Fruit fly (Drosophila melanogaster): ENCODE measurements around the gene CG3588.

Gene CG3588

DNA sequence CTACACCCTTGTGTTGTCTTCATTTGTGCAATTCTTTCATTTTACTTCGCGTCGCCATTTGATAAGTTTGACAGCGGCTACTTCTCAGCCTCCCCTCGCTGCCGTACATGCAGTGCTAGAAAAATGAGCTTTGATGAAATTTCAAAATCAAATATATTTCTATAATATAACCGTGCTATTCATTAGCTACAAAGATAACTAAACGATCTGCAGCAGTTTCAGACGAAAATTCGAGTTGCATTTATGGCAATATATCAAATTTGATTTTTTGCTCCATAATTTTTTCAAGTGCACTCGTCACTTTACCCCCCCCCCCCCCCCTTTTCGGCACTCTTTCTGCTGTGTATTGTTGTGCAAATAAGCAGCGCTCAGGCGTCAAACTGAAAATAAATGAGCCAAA is 7.0 kb upstream of the CG3588 start (continued):
- TF ChIP-seq CG7786 (GFP tag; optimal IDR thresholded peaks at IDR 0.05) (no peak), aop (GFP tag; IDR thresholded peaks at IDR 0.05) (no peak), gfzf (GFP tag; optimal IDR thresholded peaks at IDR 0.05) (no peak), Dp (GFP tag; optimal IDR thresholded peaks at IDR 0.05) (no peak), Sox100B (GFP tag; optimal IDR thresholded peaks at IDR 0.05) (no peak), mam (GFP tag; optimal IDR thresholded peaks at IDR 0.05) (no peak), CG11504 (tag; optimal IDR thresholded peaks at IDR 0.05) (peak; percentile 46), oc (tag; optimal IDR thresholded peaks at IDR 0.05) (no peak), dati (GFP tag; IDR thresholded peaks at IDR 0.05) (no peak), unpg (GFP tag; optimal IDR thresholded peaks at IDR 0.05) (peak; percentile 36), Hr3 (GFP tag; optimal IDR thresholded peaks at IDR 0.05) (no peak), CG5180 (GFP tag; optimal IDR thresholded peaks at IDR 0.05) (no peak), sim (GFP tag; IDR thresholded peaks at IDR 0.05) (no peak), pho (GFP tag; optimal IDR thresholded peaks at IDR 0.05) (no peak), CG6683 (GFP tag; optimal IDR thresholded peaks at IDR 0.05) (no peak), hth (optimal IDR thresholded peaks at IDR 0.05) (no peak), ham (GFP tag; IDR thresholded peaks at IDR 0.05) (no peak), CG43689 (GFP tag; IDR thresholded peaks at IDR 0.05) (no peak), CG7372 (GFP tag; IDR thresholded peaks at IDR 0.05) (no peak), cato (GFP tag; optimal IDR thresholded peaks at IDR 0.05; ENCODE audit: borderline replicate concordance) (no peak), Oaz (GFP tag; IDR thresholded peaks at IDR 0.05) (0 out of 2 replicates have a peak, but pooled peaks have one; percentile 6), crp (GFP tag; optimal IDR thresholded peaks at IDR 0.05) (no peak), CG12769 (tag; optimal IDR thresholded peaks at IDR 0.05) (peak; percentile 11), row (GFP tag; IDR thresholded peaks at IDR 0.05) (peak; percentile 56), CG7839 (tag; optimal IDR thresholded peaks at IDR 0.05) (peak; percentile 37), NK7.1 (GFP tag; optimal IDR thresholded peaks at IDR 0.05) (no peak), Ada2b (GFP tag; IDR thresholded peaks at IDR 0.05) (no peak), slou (GFP tag; optimal IDR thresholded peaks at IDR 0.05) (no peak), B-H1 (GFP tag; IDR thresholded peaks at IDR 0.05) (no peak), ci (GFP tag; IDR thresholded peaks at IDR 0.05) (0 out of 3 replicates have a peak, but pooled peaks have one; percentile 41), Atf6 (GFP tag; IDR thresholded peaks at IDR 0.05) (no peak), CG13424 (tag; optimal IDR thresholded peaks at IDR 0.05) (peak; percentile 10), CG17359 (tag; optimal IDR thresholded peaks at IDR 0.05) (peak; percentile 7), Bdp1 (GFP tag; optimal IDR thresholded peaks at IDR 0.05) (no peak), Oli (tag; optimal IDR thresholded peaks at IDR 0.05) (peak; percentile 36), Lim3 (GFP tag; IDR thresholded peaks at IDR 0.05) (no peak), CG3995 (GFP tag; optimal IDR thresholded peaks at IDR 0.05) (no peak), pan (optimal IDR thresholded peaks at IDR 0.05) (no peak), pan (GFP tag; optimal IDR thresholded peaks at IDR 0.05 in 1 of 2, IDR thresholded peaks at IDR 0.05 in 1 of 2) (no peak), dan (GFP tag; IDR thresholded peaks at IDR 0.05) (no peak), ind (GFP tag; optimal IDR thresholded peaks at IDR 0.05) (no peak), CG15696 (tag; optimal IDR thresholded peaks at IDR 0.05) (no peak), CG18476 (GFP tag; optimal IDR thresholded peaks at IDR 0.05) (peak; percentile 4), eyg (GFP tag; optimal IDR thresholded peaks at IDR 0.05) (no peak), danr (GFP tag; IDR thresholded peaks at IDR 0.05) (no peak), CG8478 (optimal IDR thresholded peaks at IDR 0.05) (no peak), CG3065 (GFP tag; optimal IDR thresholded peaks at IDR 0.05) (no peak), CG3726 (GFP tag; IDR thresholded peaks at IDR 0.05) (no peak), CG17568 (GFP tag; optimal IDR thresholded peaks at IDR 0.05) (no peak), nerfin-1 (tag; optimal IDR thresholded peaks at IDR 0.05) (no peak), ewg (GFP tag; optimal IDR thresholded peaks at IDR 0.05) (peak; percentile 4), CG11696 (GFP tag; IDR thresholded peaks at IDR 0.05) (no peak), Kr (GFP tag; optimal IDR thresholded peaks at IDR 0.05) (no peak)
